Worm (Caenorhabditis elegans) whole organism, L3 larva: ENCODE results near the gene pnn-1.

Experiments used
- egl-27 ChIP-seq: sonication (generic microtip); optimal IDR thresholded peaks from 4 replicates; lab custom pipeline; 2017; ENCODE audit warnings: missing biosample characterization, missing genetic modification reagents, missing genetic modification characterization
- mdl-1 ChIP-seq: fragments of 150-350 bp; optimal IDR thresholded peaks from 2 replicates; lab custom pipeline; 2014; ENCODE audit warnings: missing biosample characterization, missing genetic modification characterization
- pha-4 ChIP-seq: fragments of 150-350 bp; optimal IDR thresholded peaks from 2 replicates; lab custom pipeline; 2014; ENCODE audit warnings: missing biosample characterization, missing genetic modification reagents, missing genetic modification characterization
- snpc-4 ChIP-seq: fragments of 150-350 bp; optimal IDR thresholded peaks from 2 replicates; lab custom pipeline; 2014; ENCODE audit warnings: missing biosample characterization, missing genetic modification characterization

ce11 chrV:12961085-12961560 lies 9.8 kb upstream of the pnn-1 start, which contains the start of gene mpst-7:
- TF ChIP-seq pha-4 (tag; lab: Kevin White, UChicago) (no peak), snpc-4 (tag; lab: Kevin White, UChicago) (no peak), mdl-1 (no peak), egl-27 (tag; lab: Kevin White, UChicago) (no peak)
